Worm (Caenorhabditis elegans): ENCODE data around the gene gfat-1.

DNA sequence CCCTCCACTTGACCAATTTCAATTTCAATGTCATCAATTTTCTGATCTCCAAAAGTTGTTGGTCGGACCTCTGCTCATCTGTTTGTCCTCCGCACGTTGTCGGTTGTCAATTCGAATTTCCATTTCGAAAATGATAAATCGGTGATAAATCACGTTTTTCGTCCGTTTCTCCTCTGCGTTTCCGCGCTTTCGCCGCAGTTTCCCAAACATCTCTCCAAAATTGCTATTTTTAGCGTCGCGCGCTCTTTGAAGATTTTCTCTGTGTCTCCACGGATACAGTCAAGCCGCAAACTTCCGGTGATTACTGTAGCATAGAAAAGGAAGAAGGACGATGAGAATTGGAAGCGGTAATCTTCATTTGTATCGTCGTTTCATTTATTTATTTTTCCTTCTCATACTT lies 46.8 kb upstream of the gfat-1 start:
- no peak for TF ChIP-seq tra-4 (tag; optimal IDR thresholded peaks at IDR 0.05)
- no peak for TF ChIP-seq tbx-37 (GFP tag; conservative IDR thresholded peaks at IDR 0.05)
- no peak for TF ChIP-seq ama-1 (optimal IDR thresholded peaks at IDR 0.05)
- TF ChIP-seq F13C5.2 (tag; optimal IDR thresholded peaks at IDR 0.05) = no peak
- TF ChIP-seq sea-1 (GFP tag; conservative IDR thresholded peaks at IDR 0.05) = no peak
- TF ChIP-seq flt-1 (GFP tag; IDR thresholded peaks at IDR 0.05) = no peak
- TF ChIP-seq ets-7 (tag; optimal IDR thresholded peaks at IDR 0.05) = no peak
- TF ChIP-seq scrt-1 (GFP tag; IDR thresholded peaks at IDR 0.05) = no peak
- no peak for TF ChIP-seq aly-1 (tag; optimal IDR thresholded peaks at IDR 0.05)
- no peak for TF ChIP-seq tbx-11 (GFP tag; IDR thresholded peaks at IDR 0.05)
